Worm (Caenorhabditis elegans) whole organism, late embryonic: ENCODE results near the gene mdf-1.

Experiments used
- C08G9.2 ChIP-seq: sonication (generic microtip); optimal IDR thresholded peaks from 2 replicates; lab custom pipeline; 2016; ENCODE audit warnings: mild to moderate bottlenecking, missing genetic modification characterization, moderate library complexity, missing compliant biosample characterization
- F13H6.1 ChIP-seq: sonication (generic microtip); optimal IDR thresholded peaks from 2 replicates; lab custom pipeline; 2016; ENCODE audit warnings: missing genetic modification characterization, missing compliant biosample characterization
- K09A11.1 ChIP-seq: sonication (generic microtip); optimal IDR thresholded peaks from 2 replicates; lab custom pipeline; 2017; ENCODE audit warnings: antibody characterized with exemption, mild to moderate bottlenecking, missing genetic modification characterization, missing compliant biosample characterization; ENCODE audit not compliant: insufficient read depth
- T23F11.4 ChIP-seq: fragments of 200-800 bp; sonication (Bioruptor generic); optimal IDR thresholded peaks from 2 replicates; lab custom pipeline; 2018; ENCODE audit warnings: mild to moderate bottlenecking, missing genetic modification characterization, missing compliant biosample characterization
- ahr-1 ChIP-seq: sonication (generic microtip); optimal IDR thresholded peaks from 2 replicates; lab custom pipeline; 2016; ENCODE audit warnings: missing genetic modification characterization, missing compliant biosample characterization
- ama-1 ChIP-seq: fragments of 150-350 bp; optimal IDR thresholded peaks from 2 replicates; lab custom pipeline; 2014
- ceh-14 ChIP-seq: sonication (generic microtip); optimal IDR thresholded peaks from 2 replicates; lab custom pipeline; 2016; ENCODE audit warnings: missing genotype, missing genetic modification characterization, missing compliant biosample characterization
- ceh-18 ChIP-seq: sonication (generic microtip); optimal IDR thresholded peaks from 2 replicates; lab custom pipeline; 2016; ENCODE audit warnings: missing genetic modification characterization, missing compliant biosample characterization
- ceh-19 ChIP-seq: fragments of 200-800 bp; sonication (Bioruptor generic); optimal IDR thresholded peaks from 2 replicates; lab custom pipeline; 2018; ENCODE audit warnings: mild to moderate bottlenecking, missing genetic modification characterization, missing compliant biosample characterization
- ceh-2 ChIP-seq: sonication (generic microtip); optimal IDR thresholded peaks from 2 replicates; lab custom pipeline; 2016; ENCODE audit warnings: missing genotype, missing genetic modification characterization, missing compliant biosample characterization
- ceh-24 ChIP-seq: sonication (generic microtip); optimal IDR thresholded peaks from 2 replicates; lab custom pipeline; 2016; ENCODE audit warnings: mild to moderate bottlenecking, missing genetic modification characterization, missing compliant biosample characterization
- ceh-30 ChIP-seq: fragments of 150-350 bp; optimal IDR thresholded peaks from 2 replicates; lab custom pipeline; 2014; ENCODE audit warnings: missing biosample characterization, missing genetic modification characterization
- ceh-31 ChIP-seq: sonication (generic microtip); optimal IDR thresholded peaks from 2 replicates; lab custom pipeline; 2016; ENCODE audit warnings: missing genetic modification characterization, missing compliant biosample characterization
- ceh-34 ChIP-seq: sonication (generic microtip); optimal IDR thresholded peaks from 2 replicates; lab custom pipeline; 2016; ENCODE audit warnings: mild to moderate bottlenecking, missing genetic modification characterization, missing compliant biosample characterization
- ceh-45 ChIP-seq: fragments of 200-800 bp; sonication (Bioruptor generic); IDR thresholded peaks from 2 replicates; pipeline ENCODE4 v1.3.6; 2022; ENCODE audit warnings: missing genetic modification reagents, missing genetic modification characterization, missing compliant biosample characterization
- ceh-48 ChIP-seq: sonication (generic microtip); optimal IDR thresholded peaks from 2 replicates; lab custom pipeline; 2016; ENCODE audit warnings: missing genetic modification characterization, inconsistent platforms, missing compliant biosample characterization
- ceh-6 ChIP-seq: fragments of 200-800 bp; sonication (Bioruptor generic); optimal IDR thresholded peaks from 2 replicates; lab custom pipeline; 2018; ENCODE audit warnings: mild to moderate bottlenecking, missing genetic modification characterization, missing compliant biosample characterization
- ceh-9 ChIP-seq: sonication (generic microtip); optimal IDR thresholded peaks from 2 replicates; lab custom pipeline; 2016; ENCODE audit warnings: mild to moderate bottlenecking, missing genetic modification characterization, inconsistent platforms, missing compliant biosample characterization
- che-1 ChIP-seq: sonication (generic microtip); optimal IDR thresholded peaks from 2 replicates; lab custom pipeline; 2016; ENCODE audit warnings: mild to moderate bottlenecking, missing genetic modification characterization, missing compliant biosample characterization
- dmd-4 ChIP-seq: sonication (generic microtip); optimal IDR thresholded peaks from 2 replicates; lab custom pipeline; 2016; ENCODE audit warnings: borderline replicate concordance, missing genetic modification characterization, missing compliant biosample characterization
- dve-1 ChIP-seq: sonication (generic microtip); optimal IDR thresholded peaks from 2 replicates; lab custom pipeline; 2017; ENCODE audit warnings: antibody characterized with exemption, mild to moderate bottlenecking, missing genetic modification characterization, missing compliant biosample characterization
- elt-2 ChIP-seq: sonication (generic microtip); optimal IDR thresholded peaks from 2 replicates; lab custom pipeline; 2016; ENCODE audit warnings: missing genetic modification reagents, missing genetic modification characterization, missing compliant biosample characterization
- elt-4 ChIP-seq: sonication (generic microtip); optimal IDR thresholded peaks from 2 replicates; lab custom pipeline; 2016; ENCODE audit warnings: missing genetic modification characterization, missing compliant biosample characterization
- eyg-1 ChIP-seq: sonication (generic microtip); optimal IDR thresholded peaks from 2 replicates; lab custom pipeline; 2016; ENCODE audit warnings: missing genotype, missing genetic modification characterization, missing compliant biosample characterization
- fax-1 ChIP-seq: sonication (generic microtip); optimal IDR thresholded peaks from 2 replicates; lab custom pipeline; 2016; ENCODE audit warnings: missing genotype, missing genetic modification characterization, missing compliant biosample characterization
- fkh-10 ChIP-seq: fragments of 150-350 bp; optimal IDR thresholded peaks from 2 replicates; lab custom pipeline; 2014; ENCODE audit warnings: missing biosample characterization, missing genetic modification reagents, missing genetic modification characterization
- gmeb-2 ChIP-seq: sonication (generic microtip); optimal IDR thresholded peaks from 2 replicates; lab custom pipeline; 2016; ENCODE audit warnings: missing genetic modification characterization, inconsistent platforms, missing compliant biosample characterization
- hlh-15 ChIP-seq: sonication (generic microtip); optimal IDR thresholded peaks from 2 replicates; lab custom pipeline; 2016; ENCODE audit warnings: missing genetic modification characterization, missing compliant biosample characterization
- hlh-30 ChIP-seq: sonication (generic microtip); optimal IDR thresholded peaks from 2 replicates; lab custom pipeline; 2017; ENCODE audit warnings: antibody characterized with exemption, missing genetic modification characterization, missing compliant biosample characterization; ENCODE audit not compliant: insufficient read depth
- lim-6 ChIP-seq: sonication (generic microtip); optimal IDR thresholded peaks from 2 replicates; lab custom pipeline; 2016; ENCODE audit warnings: missing genetic modification characterization, missing compliant biosample characterization
- lin-11 ChIP-seq: fragments of 200-800 bp; sonication (Bioruptor generic); optimal IDR thresholded peaks from 2 replicates; lab custom pipeline; 2018; ENCODE audit warnings: mild to moderate bottlenecking, missing genetic modification characterization, missing compliant biosample characterization
- mec-3 ChIP-seq: sonication (generic microtip); optimal IDR thresholded peaks from 2 replicates; lab custom pipeline; 2016; ENCODE audit warnings: borderline replicate concordance, missing genetic modification characterization, missing compliant biosample characterization
- nhr-11 ChIP-seq: fragments of 150-350 bp; optimal IDR thresholded peaks from 2 replicates; lab custom pipeline; 2014; ENCODE audit warnings: missing biosample characterization, missing genetic modification characterization
- odd-2 ChIP-seq: sonication (generic microtip); optimal IDR thresholded peaks from 2 replicates; lab custom pipeline; 2017; ENCODE audit warnings: antibody characterized with exemption, mild to moderate bottlenecking, missing genetic modification characterization, missing compliant biosample characterization
- pag-3 ChIP-seq: sonication (generic microtip); optimal IDR thresholded peaks from 2 replicates; lab custom pipeline; 2016; ENCODE audit warnings: missing compliant biosample characterization, missing genetic modification characterization, borderline replicate concordance
- pat-9 ChIP-seq: fragments of 200-800 bp; sonication (Bioruptor generic); optimal IDR thresholded peaks from 2 replicates; lab custom pipeline; 2018; ENCODE audit warnings: mild to moderate bottlenecking, missing genetic modification characterization, moderate library complexity, missing compliant biosample characterization
- pha-2 ChIP-seq: sonication (generic microtip); optimal IDR thresholded peaks from 2 replicates; lab custom pipeline; 2017; ENCODE audit warnings: mild to moderate bottlenecking, missing genetic modification characterization, missing compliant biosample characterization
- pha-4 ChIP-seq: fragments of 150-350 bp; optimal IDR thresholded peaks from 2 replicates; lab custom pipeline; 2018; ENCODE audit warnings: missing biosample characterization, missing genetic modification reagents, missing genetic modification characterization
- pqm-1 ChIP-seq: sonication (generic microtip); optimal IDR thresholded peaks from 2 replicates; lab custom pipeline; 2016; ENCODE audit warnings: missing genetic modification characterization, missing compliant biosample characterization
- pros-1 ChIP-seq: fragments of 150-350 bp; optimal IDR thresholded peaks from 2 replicates; lab custom pipeline; 2014; ENCODE audit warnings: missing biosample characterization, missing genetic modification reagents, missing genetic modification characterization
- rnt-1 ChIP-seq: sonication (generic microtip); optimal IDR thresholded peaks from 2 replicates; lab custom pipeline; 2016; ENCODE audit warnings: missing genetic modification characterization, missing compliant biosample characterization
- sdc-2 ChIP-seq: sonication (generic microtip); optimal IDR thresholded peaks from 2 replicates; lab custom pipeline; 2016; ENCODE audit warnings: missing genotype, missing genetic modification characterization, missing compliant biosample characterization
- sox-2 ChIP-seq: fragments of 200-800 bp; sonication (Bioruptor generic); IDR thresholded peaks from 2 replicates; pipeline ENCODE4 v1.3.6; 2022; ENCODE audit warnings: missing genetic modification reagents, missing genetic modification characterization, missing compliant biosample characterization
- sox-4 ChIP-seq: sonication (generic microtip); optimal IDR thresholded peaks from 2 replicates; lab custom pipeline; 2017; ENCODE audit warnings: mild to moderate bottlenecking, missing genetic modification characterization, inconsistent platforms, missing compliant biosample characterization
- syd-9 ChIP-seq: sonication (generic microtip); optimal IDR thresholded peaks from 2 replicates; lab custom pipeline; 2016; ENCODE audit warnings: mild to moderate bottlenecking, missing genetic modification characterization, moderate library complexity, missing compliant biosample characterization
- tbx-7 ChIP-seq: sonication (generic microtip); optimal IDR thresholded peaks from 2 replicates; lab custom pipeline; 2016; ENCODE audit warnings: missing genotype, missing genetic modification characterization, missing compliant biosample characterization
- ttx-3 ChIP-seq: sonication (generic microtip); optimal IDR thresholded peaks from 2 replicates; lab custom pipeline; 2016; ENCODE audit warnings: missing genetic modification reagents, missing genetic modification characterization, missing compliant biosample characterization
- unc-3 ChIP-seq, 2 experiments: fragments of 200-800 bp in 1 of 2; sonication (Bioruptor generic) in 1 of 2; sonication (generic microtip) in 1 of 2; conservative IDR thresholded peaks in 1 of 2; optimal IDR thresholded peaks in 1 of 2; 2 replicates each; pipeline versions ENCODE4 v1.3.6 to Lab custom; 2016 to 2022; ENCODE audit warnings: missing compliant biosample characterization in 2 of 2, missing genetic modification characterization in 2 of 2, missing genetic modification reagents in 1 of 2
- unc-42 ChIP-seq: sonication (generic microtip); optimal IDR thresholded peaks from 2 replicates; lab custom pipeline; 2016; ENCODE audit warnings: missing genotype, missing genetic modification characterization, missing compliant biosample characterization
- unc-55 ChIP-seq: sonication (generic microtip); optimal IDR thresholded peaks from 2 replicates; lab custom pipeline; 2017; ENCODE audit warnings: missing biosample characterization, missing genetic modification reagents, missing genetic modification characterization
- unc-86 ChIP-seq: sonication (generic microtip); optimal IDR thresholded peaks from 2 replicates; lab custom pipeline; 2016; ENCODE audit warnings: missing genetic modification characterization, missing compliant biosample characterization

mdf-1 gene

DNA sequence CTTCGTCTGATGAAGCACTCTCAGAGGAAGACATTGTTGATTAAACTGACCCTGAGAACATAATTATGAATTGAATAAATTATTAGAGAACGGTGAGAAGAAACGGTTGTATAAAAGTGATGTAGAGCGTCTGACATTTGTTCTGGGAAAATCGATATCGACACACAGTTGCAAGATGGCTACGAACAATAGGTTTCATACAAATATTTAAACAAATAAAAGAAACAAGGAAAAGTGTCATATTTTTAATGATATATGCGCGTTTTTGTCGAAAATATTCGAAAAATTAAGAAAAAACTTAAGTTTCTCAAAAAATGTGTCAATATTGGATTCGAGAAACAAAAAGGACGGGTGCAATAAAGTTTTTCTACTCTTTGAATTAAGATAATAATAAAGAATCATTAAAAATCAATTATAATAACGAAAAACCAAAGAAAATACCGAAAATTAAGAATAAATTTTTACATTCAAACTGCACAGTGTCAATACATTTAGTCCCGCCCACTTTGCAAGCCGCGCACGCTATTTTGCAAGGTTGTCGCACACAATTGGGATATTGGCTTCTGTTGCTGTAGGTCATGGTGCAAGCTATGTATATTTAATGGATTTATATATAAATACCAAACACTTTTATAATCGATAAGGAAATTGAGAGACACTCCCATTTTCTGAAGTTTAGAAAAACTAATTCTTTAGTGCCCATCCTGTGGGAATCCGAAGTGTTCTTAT is 38.7 kb upstream of the mdf-1 start, which contains the start of gene rtfo-1:
rtfo-1 (minus strand) TSS at position 51 of the 729 bp plus-strand sequence.
- peak; percentile 59 for TF ChIP-seq ceh-14 (tag; lab: Kevin White, UChicago)
- TF ChIP-seq ceh-45 = no peak
- TF ChIP-seq fax-1 = peak; percentile 38
- TF ChIP-seq dve-1 (tag; lab: Kevin White, UChicago) = no peak
- peak; percentile 75 for TF ChIP-seq K09A11.1
- no peak for TF ChIP-seq ceh-9 (tag; lab: Kevin White, UChicago)
- no peak for TF ChIP-seq rnt-1 (tag; lab: Kevin White, UChicago)
- TF ChIP-seq unc-86 (tag; lab: Kevin White, UChicago) = no peak
- TF ChIP-seq elt-2 (tag; lab: Kevin White, UChicago) = peak; percentile 79
- peak; percentile 51 for TF ChIP-seq ceh-31
- no peak for TF ChIP-seq pat-9
- peak; percentile 24 for TF ChIP-seq ceh-34
- peak; percentile 14 for TF ChIP-seq syd-9
- no peak for TF ChIP-seq hlh-15
- peak; percentile 57 for TF ChIP-seq ceh-2 (tag; lab: Kevin White, UChicago)
- TF ChIP-seq pha-4 = no peak
- no peak for TF ChIP-seq ceh-30 (tag; lab: Kevin White, UChicago)
- no peak for TF ChIP-seq ceh-6 (GFP tag; lab: Kevin White, UChicago)
- TF ChIP-seq F13H6.1 (tag; lab: Kevin White, UChicago) = no peak
- no peak for TF ChIP-seq pqm-1
- no peak for TF ChIP-seq lim-6
- no peak for TF ChIP-seq ceh-18
- peak; percentile 61 for TF ChIP-seq pha-2 (tag; lab: Kevin White, UChicago)
- no peak for TF ChIP-seq nhr-11
- no peak for TF ChIP-seq tbx-7 (tag; lab: Kevin White, UChicago)
- TF ChIP-seq sdc-2 (tag; lab: Kevin White, UChicago) = no peak
- peak; percentile 55 for TF ChIP-seq ceh-19 (GFP tag; lab: Kevin White, UChicago)
- TF ChIP-seq ama-1 (lab: Kevin White, UChicago) = no peak
- no peak for TF ChIP-seq elt-4 (tag; lab: Kevin White, UChicago)
- no peak for TF ChIP-seq unc-3 (GFP tag; conservative IDR thresholded peaks at IDR 0.05; lab: Robert Waterston, UW)
- no peak for TF ChIP-seq unc-3 (tag; optimal IDR thresholded peaks at IDR 0.05; lab: Kevin White, UChicago)
- TF ChIP-seq pros-1 (tag; lab: Kevin White, UChicago) = no peak
- TF ChIP-seq C08G9.2 (tag; lab: Kevin White, UChicago) = no peak
- no peak for TF ChIP-seq hlh-30 (tag; lab: Kevin White, UChicago)
- peak; percentile 12 for TF ChIP-seq gmeb-2 (tag; lab: Kevin White, UChicago)
- peak; percentile 27 for TF ChIP-seq ceh-48 (tag; lab: Kevin White, UChicago)
- peak; percentile 60 for TF ChIP-seq sox-4
- TF ChIP-seq unc-55 = no peak
- no peak for TF ChIP-seq eyg-1 (tag; lab: Kevin White, UChicago)
- peak; percentile 42 for TF ChIP-seq T23F11.4 (GFP tag; lab: Kevin White, UChicago)
- TF ChIP-seq pag-3 (tag; lab: Kevin White, UChicago) = no peak
- no peak for TF ChIP-seq mec-3 (tag; lab: Kevin White, UChicago)
- TF ChIP-seq ahr-1 = peak; percentile 28
- TF ChIP-seq che-1 (tag; lab: Kevin White, UChicago) = peak; percentile 44
- no peak for TF ChIP-seq ceh-24 (tag; lab: Kevin White, UChicago)
- TF ChIP-seq unc-42 (tag; lab: Kevin White, UChicago) = no peak
- TF ChIP-seq fkh-10 = no peak
- TF ChIP-seq dmd-4 = no peak
- TF ChIP-seq sox-2 (GFP tag; lab: Robert Waterston, UW) = no peak; the same call in 1 of the 2 replicates
- TF ChIP-seq ttx-3 (tag; lab: Kevin White, UChicago) = peak; percentile 46
- peak; percentile 32 for TF ChIP-seq lin-11
- peak; percentile 61 for TF ChIP-seq odd-2 (tag; lab: Kevin White, UChicago)
